Worm (Caenorhabditis elegans) whole organism, L4 larva: ENCODE measurements around the gene T09A5.5.

ENCODE experiments used
- D1046.2 ChIP-seq: fragments of 200-800 bp; sonication (Bioruptor generic); IDR thresholded peaks from 2 replicates; pipeline ENCODE4 v1.3.6; 2022; ENCODE audit warnings: missing genetic modification characterization, missing compliant biosample characterization
- lin-13 ChIP-seq: fragments of 150-350 bp; optimal IDR thresholded peaks from 2 replicates; lab custom pipeline; 2014; ENCODE audit warnings: missing biosample characterization, missing genetic modification reagents, missing genetic modification characterization
- mdl-1 ChIP-seq, 2 experiments: fragments of 150-350 bp in 1 of 2; sonication (generic microtip) in 1 of 2; optimal IDR thresholded peaks; 2 replicates each; lab custom pipeline; 2014 to 2017; ENCODE audit warnings: missing biosample characterization in 2 of 2, missing genetic modification characterization in 2 of 2
- nhr-10 ChIP-seq: fragments of 150-350 bp; optimal IDR thresholded peaks from 2 replicates; lab custom pipeline; 2014; ENCODE audit warnings: missing biosample characterization, missing genetic modification characterization
- unc-39 ChIP-seq: sonication (generic microtip); optimal IDR thresholded peaks from 2 replicates; lab custom pipeline; 2017; ENCODE audit warnings: missing biosample characterization, missing genetic modification characterization

ce11 chrII:7836613-7837226 is 16.9 kb downstream of the T09A5.5 start:
- TF ChIP-seq mdl-1 (tag; optimal IDR thresholded peaks at IDR 0.05; lab: Kevin White, UChicago), result no peak
- TF ChIP-seq D1046.2 (GFP tag; lab: Robert Waterston, UW), result no peak
- no peak for TF ChIP-seq unc-39 (tag; lab: Kevin White, UChicago)
- TF ChIP-seq lin-13 (GFP tag; lab: Kevin White, UChicago), result no peak
- no peak for TF ChIP-seq nhr-10 (tag; lab: Kevin White, UChicago)
